Worm (Caenorhabditis elegans): ENCODE measurements around the gene C03F11.4.

The C03F11.4 gene

DNA sequence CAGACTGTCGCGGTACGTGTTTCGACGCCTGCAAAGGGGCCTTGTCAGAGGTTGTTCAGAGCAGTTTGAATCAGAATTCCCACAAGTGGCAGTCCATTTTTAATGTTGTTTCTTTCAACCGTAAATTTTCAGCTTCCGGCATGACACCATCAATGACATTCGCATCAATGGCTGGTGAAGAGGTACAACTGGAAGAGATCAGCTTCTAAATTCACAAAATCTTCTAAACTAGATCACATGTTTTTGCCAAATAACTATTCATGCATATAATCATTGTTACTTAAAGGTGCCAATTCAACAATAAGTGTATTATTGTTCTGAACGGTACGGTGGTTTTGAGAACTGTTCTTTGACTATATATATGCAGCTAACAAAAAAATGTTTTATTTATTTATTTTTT lies 41.1 kb upstream of the C03F11.4 start:
- TF ChIP-seq nhr-12 (tag; optimal IDR thresholded peaks at IDR 0.05) = no peak
- no peak for TF ChIP-seq elt-3 (tag; optimal IDR thresholded peaks at IDR 0.05)
- TF ChIP-seq unc-39 (tag; optimal IDR thresholded peaks at IDR 0.05) = no peak
- no peak for TF ChIP-seq fos-1 (tag; optimal IDR thresholded peaks at IDR 0.05)
- TF ChIP-seq eor-1 (tag; optimal IDR thresholded peaks at IDR 0.05) = no peak
- TF ChIP-seq ceh-28 (tag; optimal IDR thresholded peaks at IDR 0.05) = no peak
- TF ChIP-seq nfya-1 (tag; optimal IDR thresholded peaks at IDR 0.05; ENCODE audit: insufficient read depth) = no peak
- TF ChIP-seq ztf-4 (tag; optimal IDR thresholded peaks at IDR 0.05) = no peak
- no peak for TF ChIP-seq aly-2 (tag; optimal IDR thresholded peaks at IDR 0.05)
- no peak for TF ChIP-seq R02D3.7 (tag; optimal IDR thresholded peaks at IDR 0.05)
- no peak for TF ChIP-seq egl-27 (tag; optimal IDR thresholded peaks at IDR 0.05)
- TF ChIP-seq ceh-16 (tag; optimal IDR thresholded peaks at IDR 0.05) = no peak
- no peak for TF ChIP-seq unc-62 (GFP tag; optimal IDR thresholded peaks at IDR 0.05)

DNA sequence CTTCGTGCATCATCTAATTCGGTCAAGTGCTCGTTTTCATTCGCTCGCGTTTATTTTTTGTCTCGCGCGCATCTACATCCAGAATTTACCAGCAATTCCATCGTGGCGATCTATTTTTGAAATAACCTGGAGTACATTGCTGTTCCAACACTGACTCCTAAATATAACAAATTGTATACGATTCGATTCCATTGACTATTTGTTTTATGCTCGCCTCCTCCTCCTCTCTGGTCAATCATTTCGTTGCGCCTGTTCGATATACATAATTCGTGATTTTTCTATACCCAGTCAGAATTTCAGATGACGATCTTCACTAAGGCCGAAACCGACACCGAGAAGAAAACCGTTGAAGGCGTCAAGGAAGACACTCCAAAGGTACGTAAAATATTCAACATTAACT lies 38.6 kb upstream of the C03F11.4 start, which contains the start of gene itm-2:
TSS of gene itm-2 (plus strand) at position 301 of the 400 bp plus-strand sequence.
- TF ChIP-seq hmg-11 (tag; optimal IDR thresholded peaks at IDR 0.05) (no peak), nhr-25 (tag; optimal IDR thresholded peaks at IDR 0.05) (no peak), ceh-16 (tag; optimal IDR thresholded peaks at IDR 0.05) (no peak), ztf-11 (tag; optimal IDR thresholded peaks at IDR 0.05) (no peak), ceh-82 (tag; optimal IDR thresholded peaks at IDR 0.05) (no peak), egl-5 (tag; optimal IDR thresholded peaks at IDR 0.05) (no peak)

DNA sequence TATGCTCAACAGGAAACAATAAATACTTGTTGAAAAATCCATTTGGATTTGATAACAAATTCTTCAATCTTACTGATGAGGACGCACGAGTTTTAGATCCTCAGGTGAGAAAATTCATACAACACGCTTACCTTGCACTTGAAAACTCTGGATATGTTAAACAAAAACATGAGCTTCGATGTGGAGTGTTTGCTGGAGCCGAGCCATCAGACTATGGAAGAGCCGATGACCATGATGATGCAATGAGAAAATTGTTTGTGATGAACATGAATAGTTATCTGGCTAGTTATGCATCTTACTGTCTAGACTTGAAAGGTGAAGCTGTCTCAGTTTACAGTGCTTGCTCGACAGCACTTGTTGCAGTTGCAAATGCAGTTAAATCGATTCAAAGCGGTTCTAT lies 27.7 kb upstream of the C03F11.4 start:
- no peak for TF ChIP-seq nhr-28 (tag; optimal IDR thresholded peaks at IDR 0.05)
- TF ChIP-seq fos-1 (tag; optimal IDR thresholded peaks at IDR 0.05) = no peak
- no peak for TF ChIP-seq ceh-28 (tag; optimal IDR thresholded peaks at IDR 0.05)
- no peak for TF ChIP-seq ztf-4 (tag; optimal IDR thresholded peaks at IDR 0.05)
- no peak for TF ChIP-seq lin-15B (tag; optimal IDR thresholded peaks at IDR 0.05)
- no peak for TF ChIP-seq nhr-23 (tag; optimal IDR thresholded peaks at IDR 0.05)
- TF ChIP-seq nhr-12 (tag; optimal IDR thresholded peaks at IDR 0.05) = no peak
- TF ChIP-seq ceh-9 (tag; optimal IDR thresholded peaks at IDR 0.05) = no peak
- no peak for TF ChIP-seq nhr-76 (tag; optimal IDR thresholded peaks at IDR 0.05)
- no peak for TF ChIP-seq zag-1 (tag; optimal IDR thresholded peaks at IDR 0.05)
- no peak for TF ChIP-seq aly-2 (tag; optimal IDR thresholded peaks at IDR 0.05)
- no peak for TF ChIP-seq hmg-11 (tag; optimal IDR thresholded peaks at IDR 0.05)
- no peak for TF ChIP-seq skn-1 (tag; optimal IDR thresholded peaks at IDR 0.05)
- no peak for TF ChIP-seq fkh-2 (tag; optimal IDR thresholded peaks at IDR 0.05)
- TF ChIP-seq ZK546.5 (tag; optimal IDR thresholded peaks at IDR 0.05) = no peak
- no peak for TF ChIP-seq ceh-16 (tag; optimal IDR thresholded peaks at IDR 0.05)
- TF ChIP-seq nfya-1 (tag; optimal IDR thresholded peaks at IDR 0.05; ENCODE audit: insufficient read depth) = no peak

DNA sequence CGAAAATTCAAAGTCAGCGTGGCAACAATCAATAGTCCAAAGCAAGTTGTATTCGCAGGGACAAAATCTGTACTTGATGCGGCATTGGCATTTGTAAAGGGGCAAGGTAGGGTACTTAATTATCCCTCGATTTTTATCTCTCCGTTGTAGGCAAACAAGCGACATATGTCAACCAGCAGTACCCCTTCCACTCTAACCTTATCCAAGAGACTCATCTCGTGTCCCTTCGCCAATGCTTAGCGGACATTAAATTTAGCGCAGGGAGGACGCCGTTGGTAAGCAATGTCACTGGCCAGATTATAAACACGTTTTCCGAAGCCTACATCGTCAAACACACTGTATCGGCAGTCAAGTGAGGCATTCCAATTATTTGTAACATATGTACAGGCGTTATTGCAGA lies 23.1 kb upstream of the C03F11.4 start:
- TF ChIP-seq lsy-12 (tag; optimal IDR thresholded peaks at IDR 0.05) = peak; percentile 96
- TF ChIP-seq lin-39 (tag; optimal IDR thresholded peaks at IDR 0.05) = peak; percentile 98
- no peak for TF ChIP-seq pha-4 (tag; optimal IDR thresholded peaks at IDR 0.05)
- TF ChIP-seq unc-39 (tag; optimal IDR thresholded peaks at IDR 0.05) = peak; percentile 47
- TF ChIP-seq lin-15B (tag; optimal IDR thresholded peaks at IDR 0.05) = peak; percentile 31
- peak; percentile 88 for TF ChIP-seq zag-1 (tag; optimal IDR thresholded peaks at IDR 0.05)
- TF ChIP-seq egl-27 (tag; optimal IDR thresholded peaks at IDR 0.05) = peak; percentile 96
- peak; percentile 15 for TF ChIP-seq nhr-12 (tag; optimal IDR thresholded peaks at IDR 0.05)
- peak; percentile 98 for TF ChIP-seq ceh-28 (tag; optimal IDR thresholded peaks at IDR 0.05)
- no peak for TF ChIP-seq ZK546.5 (tag; optimal IDR thresholded peaks at IDR 0.05)
- TF ChIP-seq jun-1 (tag; optimal IDR thresholded peaks at IDR 0.05) = peak; percentile 99
- peak; percentile 60 for TF ChIP-seq ztf-11 (tag; optimal IDR thresholded peaks at IDR 0.05)
- TF ChIP-seq fkh-10 (GFP tag; optimal IDR thresholded peaks at IDR 0.05) = peak; percentile 7
- TF ChIP-seq hmg-11 (tag; optimal IDR thresholded peaks at IDR 0.05) = no peak
- peak; percentile 98 for TF ChIP-seq tbx-2 (tag; optimal IDR thresholded peaks at IDR 0.05)
- TF ChIP-seq mml-1 (tag; optimal IDR thresholded peaks at IDR 0.05) = peak; percentile 20
- TF ChIP-seq nhr-28 (tag; optimal IDR thresholded peaks at IDR 0.05) = peak; percentile 83
- TF ChIP-seq eor-1 (tag; optimal IDR thresholded peaks at IDR 0.05) = no peak
- TF ChIP-seq fos-1 (tag; optimal IDR thresholded peaks at IDR 0.05) = peak; percentile 95
- TF ChIP-seq skn-1 (tag; optimal IDR thresholded peaks at IDR 0.05) = peak; percentile 95
- TF ChIP-seq snpc-4 (tag; optimal IDR thresholded peaks at IDR 0.05) = peak; percentile 94
- peak; percentile 86 for TF ChIP-seq unc-62 (GFP tag; optimal IDR thresholded peaks at IDR 0.05)
- TF ChIP-seq ztf-4 (tag; optimal IDR thresholded peaks at IDR 0.05) = peak; percentile 87
- TF ChIP-seq pqm-1 (tag; optimal IDR thresholded peaks at IDR 0.05) = peak; percentile 92
- TF ChIP-seq elt-3 (tag; optimal IDR thresholded peaks at IDR 0.05) = peak in 2 of 3 experiments; percentile 96 to 99
- TF ChIP-seq nhr-76 (tag; optimal IDR thresholded peaks at IDR 0.05) = peak; percentile 77
- peak; percentile 77 for TF ChIP-seq elt-1 (tag; optimal IDR thresholded peaks at IDR 0.05)
- TF ChIP-seq nhr-237 (tag; optimal IDR thresholded peaks at IDR 0.05) = peak; percentile 76
- peak; percentile 81 for TF ChIP-seq mdl-1 (tag; optimal IDR thresholded peaks at IDR 0.05)
- peak; percentile 83 for TF ChIP-seq ceh-16 (tag; optimal IDR thresholded peaks at IDR 0.05)
- TF ChIP-seq egl-5 (tag; optimal IDR thresholded peaks at IDR 0.05) = peak; percentile 98
- TF ChIP-seq R02D3.7 (tag; optimal IDR thresholded peaks at IDR 0.05) = peak; percentile 91
- no peak for TF ChIP-seq ceh-9 (tag; optimal IDR thresholded peaks at IDR 0.05)
- TF ChIP-seq sea-2 (GFP tag; optimal IDR thresholded peaks at IDR 0.05) = no peak
- peak; percentile 71 for TF ChIP-seq nhr-67 (tag; optimal IDR thresholded peaks at IDR 0.05)
- peak; percentile 24 for TF ChIP-seq fkh-2 (tag; optimal IDR thresholded peaks at IDR 0.05)
- no peak for TF ChIP-seq ama-1 (optimal IDR thresholded peaks at IDR 0.05)
- TF ChIP-seq elt-2 (tag; optimal IDR thresholded peaks at IDR 0.05) = peak; percentile 81

Measured in whole organism, L3 larva.